Worm (Caenorhabditis elegans) whole organism, L1 larva: ENCODE results near the gene msp-50.

Experiments
- C04F5.9 ChIP-seq: sonication (generic microtip); optimal IDR thresholded peaks from 2 replicates; lab custom pipeline; 2016; ENCODE audit warnings: missing genetic modification characterization, missing compliant biosample characterization
- Y116A8C.19 ChIP-seq: sonication (generic microtip); optimal IDR thresholded peaks from 2 replicates; lab custom pipeline; 2016; ENCODE audit warnings: missing compliant biosample characterization, missing genetic modification characterization, borderline replicate concordance
- aha-1 ChIP-seq: fragments of 150-350 bp; optimal IDR thresholded peaks from 2 replicates; lab custom pipeline; 2014; ENCODE audit warnings: missing biosample characterization, missing genetic modification characterization
- alr-1 ChIP-seq: fragments of 200-800 bp; sonication (Bioruptor generic); optimal IDR thresholded peaks from 2 replicates; lab custom pipeline; 2018; ENCODE audit warnings: borderline replicate concordance, mild to moderate bottlenecking, missing genetic modification characterization, missing compliant biosample characterization
- ceh-63 ChIP-seq: fragments of 200-800 bp; sonication (Bioruptor generic); optimal IDR thresholded peaks from 2 replicates; lab custom pipeline; 2018; ENCODE audit warnings: mild to moderate bottlenecking, missing genetic modification characterization, missing compliant biosample characterization
- ceh-8 ChIP-seq: fragments of 200-800 bp; sonication (Bioruptor generic); optimal IDR thresholded peaks from 2 replicates; lab custom pipeline; 2018; ENCODE audit warnings: mild to moderate bottlenecking, missing genetic modification characterization, moderate library complexity, missing compliant biosample characterization
- dsc-1 ChIP-seq: sonication (generic microtip); optimal IDR thresholded peaks from 2 replicates; lab custom pipeline; 2016; ENCODE audit warnings: mild to moderate bottlenecking, missing genetic modification characterization, missing compliant biosample characterization
- efl-3 ChIP-seq: fragments of 200-800 bp; sonication (Bioruptor generic); optimal IDR thresholded peaks from 2 replicates; lab custom pipeline; 2018; ENCODE audit warnings: mild to moderate bottlenecking, missing genetic modification characterization, missing compliant biosample characterization
- elt-3 ChIP-seq, 6 experiments: fragments of 150-350 bp in 1 of 6; sonication (generic microtip); optimal IDR thresholded peaks; 2 replicates each; lab custom pipeline; 2017 to 2018; ENCODE audit warnings: missing biosample characterization in 6 of 6, missing genetic modification characterization in 6 of 6, inconsistent platforms in 1 of 6
- ets-5 ChIP-seq: fragments of 200-800 bp; sonication (Bioruptor generic); IDR thresholded peaks from 2 replicates; pipeline ENCODE4 v1.3.6; 2022; ENCODE audit warnings: missing genetic modification characterization, missing compliant biosample characterization
- fkh-10 ChIP-seq: sonication (generic microtip); optimal IDR thresholded peaks from 2 replicates; lab custom pipeline; 2017; ENCODE audit warnings: missing biosample characterization, missing genetic modification reagents, missing genetic modification characterization
- fkh-8 ChIP-seq: sonication (generic microtip); optimal IDR thresholded peaks from 2 replicates; lab custom pipeline; 2016; ENCODE audit warnings: mild to moderate bottlenecking, missing genetic modification characterization, missing compliant biosample characterization
- hlh-17 ChIP-seq: fragments of 200-800 bp; sonication (Bioruptor generic); optimal IDR thresholded peaks from 2 replicates; lab custom pipeline; 2018; ENCODE audit warnings: missing genetic modification characterization, mild to moderate bottlenecking, missing compliant biosample characterization, moderate library complexity, borderline replicate concordance
- hpl-2 ChIP-seq: fragments of 150-350 bp; optimal IDR thresholded peaks from 2 replicates; lab custom pipeline; 2014; ENCODE audit warnings: missing biosample characterization, missing genetic modification reagents, missing genetic modification characterization
- irx-1 ChIP-seq: sonication (generic microtip); optimal IDR thresholded peaks from 2 replicates; lab custom pipeline; 2016; ENCODE audit warnings: missing genetic modification characterization, missing compliant biosample characterization
- lin-13 ChIP-seq: fragments of 150-350 bp; optimal IDR thresholded peaks from 2 replicates; lab custom pipeline; 2014; ENCODE audit warnings: missing biosample characterization, missing genetic modification reagents, missing genetic modification characterization
- lin-35 ChIP-seq, 2 experiments: fragments of 150-350 bp; optimal IDR thresholded peaks; 2 replicates each; lab custom pipeline; 2014; ENCODE audit warnings: missing biosample characterization in 2 of 2, missing genetic modification characterization in 2 of 2, missing genetic modification reagents in 2 of 2
- lin-39 ChIP-seq: fragments of 150-350 bp; optimal IDR thresholded peaks from 2 replicates; lab custom pipeline; 2014; ENCODE audit warnings: missing biosample characterization, missing genetic modification reagents, missing genetic modification characterization
- lir-3 ChIP-seq: sonication (generic microtip); optimal IDR thresholded peaks from 2 replicates; lab custom pipeline; 2016; ENCODE audit warnings: mild to moderate bottlenecking, missing genetic modification characterization, moderate library complexity, missing compliant biosample characterization; ENCODE audit not compliant: poor library complexity
- lsy-2 ChIP-seq, 2 experiments: fragments of 150-350 bp; optimal IDR thresholded peaks; 2 replicates each; lab custom pipeline; 2014; ENCODE audit warnings: missing biosample characterization in 2 of 2, missing genetic modification characterization in 2 of 2
- mab-9 ChIP-seq: fragments of 200-800 bp; sonication (Bioruptor generic); IDR thresholded peaks from 2 replicates; pipeline ENCODE4 v1.3.6; 2022; ENCODE audit warnings: missing genetic modification reagents, missing genetic modification characterization, missing compliant biosample characterization
- mdl-1 ChIP-seq, 2 experiments: fragments of 150-350 bp; optimal IDR thresholded peaks; 2 replicates each; lab custom pipeline; 2014 to 2017; ENCODE audit warnings: missing biosample characterization in 2 of 2, missing genetic modification characterization in 2 of 2, inconsistent platforms in 1 of 2
- mef-2 ChIP-seq: fragments of 150-350 bp; optimal IDR thresholded peaks from 2 replicates; lab custom pipeline; 2014; ENCODE audit warnings: missing biosample characterization, missing genetic modification characterization
- mep-1 ChIP-seq: fragments of 150-350 bp; optimal IDR thresholded peaks from 2 replicates; lab custom pipeline; 2014; ENCODE audit warnings: missing biosample characterization, missing genetic modification characterization
- nhr-11 ChIP-seq: fragments of 150-350 bp; optimal IDR thresholded peaks from 2 replicates; lab custom pipeline; 2014; ENCODE audit warnings: missing biosample characterization, missing genetic modification characterization
- nhr-12 ChIP-seq: sonication (generic microtip); optimal IDR thresholded peaks from 2 replicates; lab custom pipeline; 2017; ENCODE audit warnings: missing biosample characterization, missing genetic modification characterization
- nhr-19 ChIP-seq: fragments of 200-800 bp; sonication (Bioruptor generic); conservative IDR thresholded peaks from 2 replicates; pipeline ENCODE4 v1.3.6; 2022; ENCODE audit warnings: missing genetic modification characterization, missing compliant biosample characterization
- nhr-20 ChIP-seq: sonication (generic microtip); optimal IDR thresholded peaks from 2 replicates; lab custom pipeline; 2016; ENCODE audit warnings: mild to moderate bottlenecking, missing genetic modification characterization, missing compliant biosample characterization
- nhr-28 ChIP-seq: fragments of 150-350 bp; optimal IDR thresholded peaks from 2 replicates; lab custom pipeline; 2014; ENCODE audit warnings: missing biosample characterization, missing genetic modification characterization
- nhr-47 ChIP-seq: sonication (generic microtip); optimal IDR thresholded peaks from 2 replicates; lab custom pipeline; 2016; ENCODE audit warnings: mild to moderate bottlenecking, missing genetic modification characterization, moderate library complexity, missing compliant biosample characterization
- nhr-71 ChIP-seq: sonication (generic microtip); optimal IDR thresholded peaks from 2 replicates; lab custom pipeline; 2016; ENCODE audit warnings: mild to moderate bottlenecking, missing genetic modification characterization, moderate library complexity, missing compliant biosample characterization
- nhr-76 ChIP-seq: sonication (generic microtip); optimal IDR thresholded peaks from 2 replicates; lab custom pipeline; 2017; ENCODE audit warnings: missing biosample characterization, missing genetic modification characterization
- nhr-85 ChIP-seq: sonication (generic microtip); peaks from one replicate; lab custom pipeline; 2016; ENCODE audit warnings: missing genetic modification characterization, inconsistent platforms, missing compliant biosample characterization
- nhr-90 ChIP-seq: sonication (generic microtip); optimal IDR thresholded peaks from 2 replicates; lab custom pipeline; 2016; ENCODE audit warnings: mild to moderate bottlenecking, missing genetic modification characterization, missing compliant biosample characterization; ENCODE audit not compliant: poor library complexity
- pqm-1 ChIP-seq: sonication (generic microtip); optimal IDR thresholded peaks from 3 replicates; lab custom pipeline; 2017; ENCODE audit warnings: missing biosample characterization, missing genetic modification characterization
- rnt-1 ChIP-seq: sonication (generic microtip); optimal IDR thresholded peaks from 2 replicates; lab custom pipeline; 2016; ENCODE audit warnings: mild to moderate bottlenecking, missing genetic modification characterization, moderate library complexity, missing compliant biosample characterization
- skn-1 ChIP-seq: fragments of 150-350 bp; optimal IDR thresholded peaks from 2 replicates; lab custom pipeline; 2014; ENCODE audit warnings: missing biosample characterization, missing genetic modification characterization
- sup-37 ChIP-seq: fragments of 200-800 bp; sonication (Bioruptor generic); optimal IDR thresholded peaks from 2 replicates; lab custom pipeline; 2018; ENCODE audit warnings: mild to moderate bottlenecking, missing genetic modification characterization, missing compliant biosample characterization
- swsn-7 ChIP-seq: sonication (generic microtip); optimal IDR thresholded peaks from 2 replicates; lab custom pipeline; 2016; ENCODE audit warnings: missing genetic modification characterization, missing compliant biosample characterization
- unc-130 ChIP-seq: fragments of 150-350 bp; optimal IDR thresholded peaks from 2 replicates; lab custom pipeline; 2017; ENCODE audit warnings: missing biosample characterization, missing genetic modification characterization, inconsistent platforms
- unc-62 ChIP-seq: fragments of 150-350 bp; optimal IDR thresholded peaks from 2 replicates; lab custom pipeline; 2014; ENCODE audit warnings: missing biosample characterization, missing genetic modification reagents, missing genetic modification characterization
- unc-86 ChIP-seq: sonication (generic microtip); optimal IDR thresholded peaks from 2 replicates; lab custom pipeline; 2016; ENCODE audit warnings: missing genetic modification characterization, missing compliant biosample characterization
- vab-15 ChIP-seq: sonication (generic microtip); optimal IDR thresholded peaks from 2 replicates; lab custom pipeline; 2017; ENCODE audit warnings: missing genotype, mild to moderate bottlenecking, missing genetic modification characterization, missing compliant biosample characterization
- zag-1 ChIP-seq: fragments of 150-350 bp; optimal IDR thresholded peaks from 2 replicates; lab custom pipeline; 2014; ENCODE audit warnings: missing biosample characterization, missing genetic modification characterization
- zip-4 ChIP-seq: fragments of 200-800 bp; sonication (Bioruptor generic); optimal IDR thresholded peaks from 2 replicates; lab custom pipeline; 2018; ENCODE audit warnings: mild to moderate bottlenecking, missing genetic modification characterization, moderate library complexity, missing compliant biosample characterization

The msp-50 gene

DNA sequence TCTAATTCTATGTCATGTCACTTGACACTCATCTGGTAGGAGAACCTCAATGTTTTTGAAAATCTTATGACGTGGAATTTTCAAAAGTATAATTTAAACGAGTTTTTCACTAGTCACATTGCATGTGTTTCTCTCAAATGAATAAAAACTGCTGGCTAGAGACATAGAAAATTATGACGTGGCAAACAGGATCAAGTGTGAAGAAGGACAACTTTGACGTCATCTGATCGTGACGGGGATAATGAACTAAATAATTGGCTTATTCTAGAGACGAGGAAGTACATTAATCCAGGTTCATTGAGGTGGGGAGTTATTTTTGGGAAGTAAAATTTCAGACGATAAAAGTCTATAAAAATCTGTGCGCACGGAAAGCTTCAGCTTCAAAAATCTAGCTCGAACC is 16.4 kb upstream of the msp-50 start (continued):
- TF ChIP-seq irx-1 (tag; lab: Kevin White, UChicago) = no peak
- no peak for TF ChIP-seq nhr-19 (GFP tag; lab: Robert Waterston, UW)
- no peak for TF ChIP-seq lir-3
- TF ChIP-seq mab-9 (GFP tag; lab: Robert Waterston, UW) = no peak
- no peak for TF ChIP-seq nhr-76 (tag; lab: Kevin White, UChicago)
- peak; percentile 22 for TF ChIP-seq nhr-47
- no peak for TF ChIP-seq ets-5
- TF ChIP-seq fkh-10 (GFP tag; lab: Kevin White, UChicago) = no peak
- no peak for TF ChIP-seq ceh-8 (GFP tag; lab: Kevin White, UChicago)
- TF ChIP-seq mdl-1 (tag; optimal IDR thresholded peaks at IDR 0.05; lab: Kevin White, UChicago) = no peak
- TF ChIP-seq elt-3 (tag; optimal IDR thresholded peaks at IDR 0.05; lab: Kevin White, UChicago) = no peak
- TF ChIP-seq lin-39 (tag; lab: Kevin White, UChicago) = no peak
- TF ChIP-seq alr-1 = no peak
- TF ChIP-seq lin-35 (GFP tag; optimal IDR thresholded peaks at IDR 0.05; lab: Kevin White, UChicago) = no peak
- TF ChIP-seq lsy-2 (tag; optimal IDR thresholded peaks at IDR 0.05; lab: Kevin White, UChicago) = no peak
- TF ChIP-seq vab-15 (tag; lab: Kevin White, UChicago) = no peak
- TF ChIP-seq Y116A8C.19 (tag; lab: Kevin White, UChicago) = no peak
- TF ChIP-seq swsn-7 (tag; lab: Kevin White, UChicago) = peak; percentile 3
- no peak for TF ChIP-seq rnt-1 (tag; lab: Kevin White, UChicago)
- no peak for TF ChIP-seq mef-2 (tag; lab: Kevin White, UChicago)
- no peak for TF ChIP-seq ceh-63 (GFP tag; lab: Kevin White, UChicago)
- no peak for TF ChIP-seq hpl-2 (GFP tag; lab: Kevin White, UChicago)
- peak; percentile 52 for TF ChIP-seq nhr-85 (tag; lab: Kevin White, UChicago)
- TF ChIP-seq nhr-90 (tag; lab: Kevin White, UChicago) = no peak
- no peak for TF ChIP-seq unc-130 (tag; lab: Kevin White, UChicago)
- peak; percentile 63 for TF ChIP-seq dsc-1 (tag; lab: Kevin White, UChicago)
- TF ChIP-seq unc-62 (GFP tag; lab: Kevin White, UChicago) = no peak
- TF ChIP-seq pqm-1 = no peak
- no peak for TF ChIP-seq nhr-28 (tag; lab: Kevin White, UChicago)
- TF ChIP-seq mep-1 (tag; lab: Kevin White, UChicago) = no peak
- no peak for TF ChIP-seq efl-3 (GFP tag; lab: Kevin White, UChicago)
- TF ChIP-seq zip-4 (GFP tag; lab: Kevin White, UChicago) = no peak
- peak; percentile 9 for TF ChIP-seq nhr-20 (tag; lab: Kevin White, UChicago)
- no peak for TF ChIP-seq aha-1
- TF ChIP-seq nhr-71 (tag; lab: Kevin White, UChicago) = peak; percentile 44
- TF ChIP-seq hlh-17 = no peak
- TF ChIP-seq nhr-12 (tag; lab: Kevin White, UChicago) = no peak
- TF ChIP-seq sup-37 (GFP tag; lab: Kevin White, UChicago) = no peak
- no peak for TF ChIP-seq fkh-8 (tag; lab: Kevin White, UChicago)
- TF ChIP-seq skn-1 (tag; lab: Kevin White, UChicago) = no peak
- TF ChIP-seq nhr-11 (tag; lab: Kevin White, UChicago) = no peak
- TF ChIP-seq unc-86 (tag; lab: Kevin White, UChicago) = no peak
- TF ChIP-seq C04F5.9 (tag; lab: Kevin White, UChicago) = no peak
- TF ChIP-seq zag-1 (tag; lab: Kevin White, UChicago) = no peak
- TF ChIP-seq lin-13 (GFP tag; lab: Kevin White, UChicago) = no peak
